Fruit fly (Drosophila melanogaster): ENCODE results near the gene dl.

Gene dl

dm6 chr2L:17389104-17389503 is 61.1 kb downstream of the dl start (continued):
- no peak for TF ChIP-seq vnd (GFP tag; IDR thresholded peaks at IDR 0.05; ENCODE audit: partially characterized antibody)
- TF ChIP-seq ara (GFP tag; IDR thresholded peaks at IDR 0.05), result no peak
- TF ChIP-seq Camta (GFP tag; optimal IDR thresholded peaks at IDR 0.05), result no peak
- TF ChIP-seq dm (GFP tag; optimal IDR thresholded peaks at IDR 0.05), result no peak
- TF ChIP-seq CG6654 (GFP tag; optimal IDR thresholded peaks at IDR 0.05), result no peak
- TF ChIP-seq pnt (GFP tag; optimal IDR thresholded peaks at IDR 0.05), result no peak
- peak; percentile 6; the same call in 1 of the 2 replicates for TF ChIP-seq sob (GFP tag; IDR thresholded peaks at IDR 0.05)
- no peak for TF ChIP-seq tup (GFP tag; optimal IDR thresholded peaks at IDR 0.05)
- no peak for TF ChIP-seq dmrt11E (tag; optimal IDR thresholded peaks at IDR 0.05)
- TF ChIP-seq lab (GFP tag; optimal IDR thresholded peaks at IDR 0.05), result peak; percentile 38
- TF ChIP-seq Eip74EF (GFP tag; optimal IDR thresholded peaks at IDR 0.05), result no peak
- TF ChIP-seq Pdp1 (GFP tag; optimal IDR thresholded peaks at IDR 0.05), result peak in 1 of 2 experiments; percentile 74
- no peak for TF ChIP-seq BEAF-32 (GFP tag; optimal IDR thresholded peaks at IDR 0.05)
- no peak for TF ChIP-seq Hr39 (optimal IDR thresholded peaks at IDR 0.05)
- no peak for TF ChIP-seq CG8765 (GFP tag; IDR thresholded peaks at IDR 0.05)
- TF ChIP-seq CG14014 (GFP tag; IDR thresholded peaks at IDR 0.05), result peak; percentile 28; the same call in 1 of the 2 replicates
- no peak for TF ChIP-seq peb (GFP tag; IDR thresholded peaks at IDR 0.05)
- TF ChIP-seq pan (optimal IDR thresholded peaks at IDR 0.05), result no peak
- no peak for TF ChIP-seq pan (GFP tag; optimal IDR thresholded peaks at IDR 0.05 in 1 of 2, IDR thresholded peaks at IDR 0.05 in 1 of 2)
- TF ChIP-seq pho (GFP tag; optimal IDR thresholded peaks at IDR 0.05), result no peak
- TF ChIP-seq salm (tag; optimal IDR thresholded peaks at IDR 0.05), result no peak
- TF ChIP-seq Sox100B (GFP tag; optimal IDR thresholded peaks at IDR 0.05), result no peak
- no peak for TF ChIP-seq CG9932 (GFP tag; IDR thresholded peaks at IDR 0.05)
- TF ChIP-seq zfh2 (GFP tag; optimal IDR thresholded peaks at IDR 0.05), result no peak
- TF ChIP-seq BtbVII (GFP tag; optimal IDR thresholded peaks at IDR 0.05), result peak; percentile 11
- no peak for TF ChIP-seq Dek (tag; optimal IDR thresholded peaks at IDR 0.05)
- TF ChIP-seq Aef1 (GFP tag; IDR thresholded peaks at IDR 0.05), result no peak
- no peak for TF ChIP-seq CG18764 (GFP tag; optimal IDR thresholded peaks at IDR 0.05)
- no peak for TF ChIP-seq Hr51 (GFP tag; optimal IDR thresholded peaks at IDR 0.05)
- 0 out of 3 replicates have a peak, but pooled peaks have one; percentile 31 for TF ChIP-seq z (GFP tag; IDR thresholded peaks at IDR 0.05)
- no peak for TF ChIP-seq klu (GFP tag; IDR thresholded peaks at IDR 0.05)
- no peak for TF ChIP-seq Sox102F (GFP tag; optimal IDR thresholded peaks at IDR 0.05)
- peak; percentile 37; the same call in 1 of the 2 replicates for TF ChIP-seq CG13287 (GFP tag; IDR thresholded peaks at IDR 0.05; ENCODE audit: partially characterized antibody)
- TF ChIP-seq HLH54F (GFP tag; optimal IDR thresholded peaks at IDR 0.05), result no peak
- TF ChIP-seq E2f2 (GFP tag; IDR thresholded peaks at IDR 0.05), result no peak
- peak; percentile 43 for TF ChIP-seq CG14441 (GFP tag; IDR thresholded peaks at IDR 0.05)
- TF ChIP-seq Atf6 (GFP tag; IDR thresholded peaks at IDR 0.05), result peak; percentile 32; the same call in 1 of the 2 replicates
- TF ChIP-seq tll (GFP tag; optimal IDR thresholded peaks at IDR 0.05), result no peak
- no peak for TF ChIP-seq NfI (GFP tag; optimal IDR thresholded peaks at IDR 0.05)
- no peak for TF ChIP-seq CG9876 (GFP tag; optimal IDR thresholded peaks at IDR 0.05)
- TF ChIP-seq CG16815 (GFP tag; optimal IDR thresholded peaks at IDR 0.05), result no peak
- TF ChIP-seq Dad (GFP tag; optimal IDR thresholded peaks at IDR 0.05), result no peak
- no peak for TF ChIP-seq CoRest (tag; optimal IDR thresholded peaks at IDR 0.05)
- no peak for TF ChIP-seq NFAT (GFP tag; IDR thresholded peaks at IDR 0.05)
- TF ChIP-seq CG31388 (GFP tag; optimal IDR thresholded peaks at IDR 0.05), result no peak
- no peak for TF ChIP-seq D19A (tag; optimal IDR thresholded peaks at IDR 0.05)
- no peak for TF ChIP-seq kah (GFP tag; optimal IDR thresholded peaks at IDR 0.05)
- TF ChIP-seq Nf-YC (tag; optimal IDR thresholded peaks at IDR 0.05), result peak; percentile 84
- TF ChIP-seq croc (GFP tag; conservative IDR thresholded peaks at IDR 0.05), result no peak
- TF ChIP-seq CG14965 (GFP tag; optimal IDR thresholded peaks at IDR 0.05; ENCODE audit: borderline replicate concordance), result no peak
- peak; percentile 54 for TF ChIP-seq mirr (GFP tag; optimal IDR thresholded peaks at IDR 0.05)
